Fruit fly (Drosophila melanogaster): ENCODE measurements around the gene Vml.
A peak's percentile ranks its signal among the peaks of the same experiment; 100 is the strongest.

Vml gene

dm6 chrX:2296230-2297044 lies 20.8 kb downstream of the Vml start (continued):
- TF ChIP-seq CG13296 (GFP tag; optimal IDR thresholded peaks at IDR 0.05) (peak; percentile 89), caup (GFP tag; optimal IDR thresholded peaks at IDR 0.05; ENCODE audit: severe bottlenecking) (peak; percentile 92), CG12769 (tag; optimal IDR thresholded peaks at IDR 0.05) (peak; percentile 87), CG4328 (GFP tag; optimal IDR thresholded peaks at IDR 0.05) (peak; percentile 87), Max (GFP tag; optimal IDR thresholded peaks at IDR 0.05) (peak; percentile 92), lilli (GFP tag; optimal IDR thresholded peaks at IDR 0.05) (peak; percentile 93), tna (GFP tag; IDR thresholded peaks at IDR 0.05; ENCODE audit: partially characterized antibody) (no peak), Dbx (GFP tag; IDR thresholded peaks at IDR 0.05) (no peak; the same call in 1 of the 3 replicates), Sin3A (optimal IDR thresholded peaks at IDR 0.05) (no peak), sima (GFP tag; optimal IDR thresholded peaks at IDR 0.05) (peak; percentile 78), Blimp-1 (GFP tag; optimal IDR thresholded peaks at IDR 0.05) (peak; percentile 93), Gsc (GFP tag; IDR thresholded peaks at IDR 0.05) (no peak; the same call in 1 of the 2 replicates), schlank (tag; optimal IDR thresholded peaks at IDR 0.05) (peak; percentile 73), CG16779 (GFP tag; IDR thresholded peaks at IDR 0.05) (no peak), lbe (GFP tag; optimal IDR thresholded peaks at IDR 0.05) (peak; percentile 58), Fer1 (GFP tag; optimal IDR thresholded peaks at IDR 0.05) (peak; percentile 94), CG31365 (tag; optimal IDR thresholded peaks at IDR 0.05) (peak; percentile 74), CG13287 (GFP tag; IDR thresholded peaks at IDR 0.05; ENCODE audit: partially characterized antibody) (no peak), inv (GFP tag; IDR thresholded peaks at IDR 0.05; ENCODE audit: partially characterized antibody) (no peak), CG8281 (tag; optimal IDR thresholded peaks at IDR 0.05) (peak; percentile 80), CG8359 (GFP tag; optimal IDR thresholded peaks at IDR 0.05; ENCODE audit: borderline replicate concordance) (peak; percentile 88), vvl (GFP tag; IDR thresholded peaks at IDR 0.05) (peak; percentile 77), D19A (tag; optimal IDR thresholded peaks at IDR 0.05) (peak; percentile 91), ttk (GFP tag; IDR thresholded peaks at IDR 0.05) (peak; percentile 64), Nf-YB (GFP tag; optimal IDR thresholded peaks at IDR 0.05) (peak; percentile 83), Doc3 (GFP tag; IDR thresholded peaks at IDR 0.05; ENCODE audit: partially characterized antibody) (no peak), dan (GFP tag; IDR thresholded peaks at IDR 0.05) (peak; percentile 50; the same call in 1 of the 2 replicates), zfh2 (GFP tag; optimal IDR thresholded peaks at IDR 0.05) (peak; percentile 90), pb (GFP tag; optimal IDR thresholded peaks at IDR 0.05) (peak; percentile 95), CG13624 (GFP tag; optimal IDR thresholded peaks at IDR 0.05) (peak; percentile 94), Opbp (GFP tag; IDR thresholded peaks at IDR 0.05; ENCODE audit: partially characterized antibody) (no peak), CG11695 (GFP tag; IDR thresholded peaks at IDR 0.05) (peak; percentile 87), CG6254 (GFP tag; optimal IDR thresholded peaks at IDR 0.05) (peak; percentile 83), Lhr (GFP tag; optimal IDR thresholded peaks at IDR 0.05) (peak; percentile 89), Rx (GFP tag; IDR thresholded peaks at IDR 0.05) (peak; percentile 69), Aef1 (GFP tag; IDR thresholded peaks at IDR 0.05) (peak; percentile 67), fu2 (GFP tag; optimal IDR thresholded peaks at IDR 0.05) (peak; percentile 93), CG6791 (GFP tag; IDR thresholded peaks at IDR 0.05; ENCODE audit: partially characterized antibody) (no peak), Side (GFP tag; optimal IDR thresholded peaks at IDR 0.05) (peak; percentile 97), jumu (GFP tag; optimal IDR thresholded peaks at IDR 0.05) (peak; percentile 96), Ptx1 (GFP tag; IDR thresholded peaks at IDR 0.05) (peak; percentile 88), ems (GFP tag; optimal IDR thresholded peaks at IDR 0.05) (peak; percentile 94), B-H1 (GFP tag; IDR thresholded peaks at IDR 0.05) (no peak; the same call in 1 of the 3 replicates), esg (GFP tag; conservative IDR thresholded peaks at IDR 0.05) (peak; percentile 82), chm (GFP tag; IDR thresholded peaks at IDR 0.05) (0 out of 2 replicates have a peak, but pooled peaks have one; percentile 9), danr (GFP tag; IDR thresholded peaks at IDR 0.05) (peak; percentile 76), Atf-2 (GFP tag; optimal IDR thresholded peaks at IDR 0.05) (peak; percentile 97), tgo (GFP tag; IDR thresholded peaks at IDR 0.05) (peak; percentile 83), CG10321 (GFP tag; IDR thresholded peaks at IDR 0.05) (peak; percentile 31; the same call in 1 of the 2 replicates)

Data from whole organism, embryonic.